Fruit fly (Drosophila melanogaster): Measurements from ENCODE around the gene cad.
A peak's percentile ranks its signal among the peaks of the same experiment; 100 is the strongest.

The cad gene

dm6 chr2L:20831060-20831459 is 60.5 kb downstream of the cad start, which contains the start of gene CG31674 (continued):
- TF ChIP-seq Asciz (GFP tag; optimal IDR thresholded peaks at IDR 0.05) (no peak), CHES-1-like (GFP tag; optimal IDR thresholded peaks at IDR 0.05) (no peak), NC2β (GFP tag; optimal IDR thresholded peaks at IDR 0.05) (no peak), D19A (tag; optimal IDR thresholded peaks at IDR 0.05) (peak; percentile 81), Ssrp (tag; optimal IDR thresholded peaks at IDR 0.05) (no peak), HLHmδ (GFP tag; optimal IDR thresholded peaks at IDR 0.05) (no peak), CG10431 (GFP tag; optimal IDR thresholded peaks at IDR 0.05) (no peak), CG18476 (GFP tag; optimal IDR thresholded peaks at IDR 0.05) (no peak), CG14014 (GFP tag; IDR thresholded peaks at IDR 0.05) (no peak), Ada2b (GFP tag; IDR thresholded peaks at IDR 0.05) (no peak), CG17328 (GFP tag; IDR thresholded peaks at IDR 0.05) (no peak), CG15601 (tag; optimal IDR thresholded peaks at IDR 0.05) (peak; percentile 6), Med (GFP tag) (peak; percentile 90), insv (GFP tag; optimal IDR thresholded peaks at IDR 0.05) (no peak), CG8765 (GFP tag; IDR thresholded peaks at IDR 0.05) (no peak), Ravus (GFP tag; IDR thresholded peaks at IDR 0.05) (no peak), bowl (GFP tag; IDR thresholded peaks at IDR 0.05) (no peak), CG12155 (GFP tag; optimal IDR thresholded peaks at IDR 0.05) (no peak), CG30431 (GFP tag; optimal IDR thresholded peaks at IDR 0.05) (no peak), Side (GFP tag; optimal IDR thresholded peaks at IDR 0.05) (no peak), CG13296 (GFP tag; optimal IDR thresholded peaks at IDR 0.05) (peak; percentile 61), prd (optimal IDR thresholded peaks at IDR 0.05) (no peak), prd (GFP tag; IDR thresholded peaks at IDR 0.05) (no peak), CG13894 (tag; optimal IDR thresholded peaks at IDR 0.05) (no peak), Hand (GFP tag; optimal IDR thresholded peaks at IDR 0.05) (no peak), Fer1 (GFP tag; optimal IDR thresholded peaks at IDR 0.05) (peak; percentile 24), Adf1 (GFP tag; IDR thresholded peaks at IDR 0.05) (no peak; the same call in 1 of the 2 replicates), sob (GFP tag; IDR thresholded peaks at IDR 0.05) (no peak), Sry-β (GFP tag; optimal IDR thresholded peaks at IDR 0.05) (no peak), CG10321 (GFP tag; IDR thresholded peaks at IDR 0.05) (no peak), NfI (GFP tag; optimal IDR thresholded peaks at IDR 0.05) (no peak), Doc3 (GFP tag; IDR thresholded peaks at IDR 0.05; ENCODE audit: partially characterized antibody) (no peak), fu2 (GFP tag; optimal IDR thresholded peaks at IDR 0.05) (no peak), ATbp (GFP tag; optimal IDR thresholded peaks at IDR 0.05) (no peak), hth (optimal IDR thresholded peaks at IDR 0.05) (no peak), CG34224 (GFP tag; IDR thresholded peaks at IDR 0.05; ENCODE audit: partially characterized antibody) (peak; percentile 32; the same call in 1 of the 3 replicates), Nf-YC (tag; optimal IDR thresholded peaks at IDR 0.05) (peak; percentile 31), run (tag; optimal IDR thresholded peaks at IDR 0.05) (no peak), Xrp1 (GFP tag; IDR thresholded peaks at IDR 0.05) (no peak), Trl (optimal IDR thresholded peaks at IDR 0.05) (peak; percentile 47 to 81), Trl (GFP tag; optimal IDR thresholded peaks at IDR 0.05) (no peak), chm (GFP tag; IDR thresholded peaks at IDR 0.05) (no peak; the same call in 1 of the 2 replicates), CG1603 (tag; optimal IDR thresholded peaks at IDR 0.05) (no peak), unc-4 (GFP tag; IDR thresholded peaks at IDR 0.05; ENCODE audit: partially characterized antibody) (0 out of 2 replicates have a peak, but pooled peaks have one; percentile 15), klu (GFP tag; IDR thresholded peaks at IDR 0.05) (no peak), dpn (GFP tag; optimal IDR thresholded peaks at IDR 0.05) (no peak), sug (tag; optimal IDR thresholded peaks at IDR 0.05) (peak; percentile 37), jumu (GFP tag; optimal IDR thresholded peaks at IDR 0.05) (no peak), CG11695 (GFP tag; IDR thresholded peaks at IDR 0.05) (no peak), nerfin-2 (GFP tag; IDR thresholded peaks at IDR 0.05; ENCODE audit: partially characterized antibody) (no peak), Pdp1 (GFP tag; optimal IDR thresholded peaks at IDR 0.05) (peak in 1 of 2 experiments; percentile 62), sens (GFP tag) (peak; percentile 28)

Measured in whole organism, embryonic.